Fruit fly (Drosophila melanogaster) whole organism, embryonic: ENCODE measurements around the gene Sfxn2.

Source experiments
- Atf3 ChIP-seq: fragments of 200-800 bp; sonication (Bioruptor generic); optimal IDR thresholded peaks from 3 replicates; lab custom pipeline; 2016; ENCODE audit warnings: missing biosample characterization, missing genetic modification characterization
- CG10267 ChIP-seq: fragments of 200-800 bp; sonication (Bioruptor generic); optimal IDR thresholded peaks from 2 replicates; lab custom pipeline; 2018; ENCODE audit warnings: missing biosample characterization, mild to moderate bottlenecking, missing genetic modification characterization, moderate library complexity
- CG11247 ChIP-seq: fragments of 200-800 bp; sonication (Bioruptor generic); IDR thresholded peaks from 2 replicates; pipeline ENCODE4 v1.3.6; 2022; ENCODE audit warnings: missing biosample characterization, missing genetic modification characterization
- CG11560 ChIP-seq: fragments of 200-800 bp; sonication (Bioruptor generic); IDR thresholded peaks from 3 replicates; pipeline ENCODE4 v1.3.6; 2022; ENCODE audit warnings: missing biosample characterization, missing genetic modification characterization
- CG12769 ChIP-seq: fragments of 200-800 bp; sonication (Bioruptor generic); optimal IDR thresholded peaks from 2 replicates; lab custom pipeline; 2019; ENCODE audit warnings: missing biosample characterization, mild to moderate bottlenecking, missing genetic modification characterization, moderate library complexity
- CG12942 ChIP-seq: fragments of 200-800 bp; sonication (Bioruptor generic); optimal IDR thresholded peaks from 3 replicates; lab custom pipeline; 2016; ENCODE audit warnings: missing biosample characterization, missing genetic modification characterization
- CG13424 ChIP-seq: fragments of 200-800 bp; sonication (Bioruptor generic); optimal IDR thresholded peaks from 2 replicates; lab custom pipeline; 2019; ENCODE audit warnings: missing biosample characterization, mild to moderate bottlenecking, missing genetic modification characterization, moderate library complexity
- CG13624 ChIP-seq: fragments of 200-800 bp; sonication (Bioruptor generic); optimal IDR thresholded peaks from 2 replicates; lab custom pipeline; 2016; ENCODE audit warnings: missing biosample characterization, missing genetic modification characterization
- CG17359 ChIP-seq: fragments of 200-800 bp; sonication (Bioruptor generic); optimal IDR thresholded peaks from 3 replicates; lab custom pipeline; 2018; ENCODE audit warnings: missing biosample characterization, mild to moderate bottlenecking, missing genetic modification characterization, moderate library complexity
- CG17912 ChIP-seq: fragments of 200-800 bp; sonication (Bioruptor generic); optimal IDR thresholded peaks from 2 replicates; lab custom pipeline; 2018; ENCODE audit warnings: missing biosample characterization, mild to moderate bottlenecking, missing genetic modification characterization
- CG18011 ChIP-seq: fragments of 200-800 bp; sonication (Bioruptor generic); optimal IDR thresholded peaks from 2 replicates; lab custom pipeline; 2017; ENCODE audit warnings: missing biosample characterization, missing genetic modification characterization, mild to moderate bottlenecking, moderate library complexity, missing genotype
- CG18476 ChIP-seq: fragments of 200-800 bp; sonication (Bioruptor generic); optimal IDR thresholded peaks from 2 replicates; lab custom pipeline; 2016; ENCODE audit warnings: missing biosample characterization, mild to moderate bottlenecking, missing genetic modification characterization
- CG2678 ChIP-seq: fragments of 200-800 bp; sonication (Bioruptor generic); optimal IDR thresholded peaks from 3 replicates; lab custom pipeline; 2019; ENCODE audit warnings: missing biosample characterization, mild to moderate bottlenecking, missing genetic modification characterization, moderate library complexity
- CG2712 ChIP-seq: fragments of 200-800 bp; optimal IDR thresholded peaks from 3 replicates; lab custom pipeline; 2019; ENCODE audit warnings: missing biosample characterization, mild to moderate bottlenecking, missing genetic modification characterization, moderate library complexity
- CG30403 ChIP-seq: fragments of 200-800 bp; sonication (Bioruptor generic); optimal IDR thresholded peaks from 3 replicates; lab custom pipeline; 2016; ENCODE audit warnings: missing biosample characterization, missing genetic modification characterization
- CG32772 ChIP-seq: fragments of 200-800 bp; sonication (Bioruptor generic); IDR thresholded peaks from 2 replicates; pipeline ENCODE4 v1.3.6; 2022; ENCODE audit warnings: missing biosample characterization, missing genetic modification characterization
- CG34224 ChIP-seq: fragments of 200-800 bp; sonication (Bioruptor generic); IDR thresholded peaks from 3 replicates; pipeline ENCODE4 v1.3.6; 2022; ENCODE audit warnings: missing biosample characterization, missing genetic modification characterization; ENCODE audit not compliant: partially characterized antibody
- CG34422 ChIP-seq: fragments of 200-800 bp; sonication (Bioruptor generic); IDR thresholded peaks from 3 replicates; pipeline ENCODE4 v1.3.6; 2022; ENCODE audit warnings: missing biosample characterization, missing genetic modification characterization
- CG3838 ChIP-seq: fragments of 200-800 bp; sonication (Bioruptor generic); optimal IDR thresholded peaks from 3 replicates; lab custom pipeline; 2016; ENCODE audit warnings: missing biosample characterization, missing genetic modification characterization
- CG4424 ChIP-seq: fragments of 200-800 bp; sonication (Bioruptor generic); optimal IDR thresholded peaks from 3 replicates; lab custom pipeline; 2016; ENCODE audit warnings: missing biosample characterization, missing genetic modification characterization
- CG5245 ChIP-seq: fragments of 200-800 bp; sonication (Bioruptor generic); optimal IDR thresholded peaks from 3 replicates; lab custom pipeline; 2016; ENCODE audit warnings: missing biosample characterization, missing genetic modification characterization
- CG6765 ChIP-seq: fragments of 200-800 bp; sonication (Bioruptor generic); optimal IDR thresholded peaks from 3 replicates; lab custom pipeline; 2017; ENCODE audit warnings: missing biosample characterization, mild to moderate bottlenecking, missing genetic modification characterization
- CG7372 ChIP-seq: fragments of 200-800 bp; sonication (Bioruptor generic); IDR thresholded peaks from 2 replicates; pipeline ENCODE4 v1.3.6; 2022; ENCODE audit warnings: missing biosample characterization, missing genetic modification characterization
- CG7786 ChIP-seq: fragments of 200-800 bp; sonication (Bioruptor generic); optimal IDR thresholded peaks from 2 replicates; lab custom pipeline; 2016; ENCODE audit warnings: missing biosample characterization, missing genetic modification characterization
- CG8388 ChIP-seq: fragments of 200-800 bp; sonication (Bioruptor generic); optimal IDR thresholded peaks from 2 replicates; lab custom pipeline; 2019; ENCODE audit warnings: missing biosample characterization, mild to moderate bottlenecking, missing genetic modification characterization, moderate library complexity
- CG8478 ChIP-seq: fragments of >200 bp; optimal IDR thresholded peaks from 2 replicates; lab custom pipeline; 2018
- CG9797 ChIP-seq: fragments of 200-800 bp; sonication (Bioruptor generic); optimal IDR thresholded peaks from 3 replicates; lab custom pipeline; 2018; ENCODE audit warnings: missing biosample characterization, mild to moderate bottlenecking, missing genetic modification characterization
- CG9817 ChIP-seq: fragments of 200-800 bp; sonication (Bioruptor generic); optimal IDR thresholded peaks from 2 replicates; lab custom pipeline; 2018; ENCODE audit warnings: missing biosample characterization, mild to moderate bottlenecking, missing genetic modification characterization, moderate library complexity
- CG9932 ChIP-seq: fragments of 200-800 bp; sonication (Bioruptor generic); IDR thresholded peaks from 2 replicates; pipeline ENCODE4 v1.3.6; 2022; ENCODE audit warnings: missing biosample characterization, missing genetic modification characterization
- D ChIP-seq, 2 experiments: fragments of 200-800 bp in 1 of 2; fragments of >200 bp in 1 of 2; sonication (Bioruptor generic) in 1 of 2; optimal IDR thresholded peaks; 2 replicates in 1 of 2; 3 replicates in 1 of 2; lab custom pipeline; 2017; ENCODE audit warnings: mild to moderate bottlenecking in 1 of 2, missing biosample characterization in 1 of 2, missing genetic modification characterization in 1 of 2, missing genetic modification reagents in 1 of 2
- Dip3 ChIP-seq: fragments of 200-800 bp; sonication (Bioruptor generic); optimal IDR thresholded peaks from 3 replicates; lab custom pipeline; 2016; ENCODE audit warnings: missing biosample characterization, missing genetic modification characterization
- Side ChIP-seq: fragments of 200-800 bp; sonication (Bioruptor generic); optimal IDR thresholded peaks from 2 replicates; lab custom pipeline; 2016; ENCODE audit warnings: missing biosample characterization, missing genetic modification characterization
- Sry-β ChIP-seq: fragments of 200-800 bp; sonication (Bioruptor generic); optimal IDR thresholded peaks from 2 replicates; lab custom pipeline; 2018; ENCODE audit warnings: missing biosample characterization, mild to moderate bottlenecking, missing genetic modification characterization, moderate library complexity
- abd-A ChIP-seq: fragments of 200-800 bp; sonication (Bioruptor generic); optimal IDR thresholded peaks from 3 replicates; lab custom pipeline; 2019; ENCODE audit warnings: missing biosample characterization, mild to moderate bottlenecking, missing genetic modification characterization, moderate library complexity
- ase ChIP-seq: fragments of 200-800 bp; sonication (Bioruptor generic); IDR thresholded peaks from 3 replicates; pipeline ENCODE4 v1.3.6; 2022; ENCODE audit warnings: missing biosample characterization, missing genetic modification characterization
- croc ChIP-seq: fragments of 200-800 bp; sonication (Bioruptor generic); conservative IDR thresholded peaks from 3 replicates; pipeline ENCODE4 v1.3.6; 2022; ENCODE audit warnings: missing biosample characterization, missing genetic modification characterization
- dm ChIP-seq: fragments of 200-800 bp; sonication (Bioruptor generic); optimal IDR thresholded peaks from 3 replicates; lab custom pipeline; 2016; ENCODE audit warnings: missing biosample characterization, missing genetic modification characterization
- dysf ChIP-seq: fragments of 200-800 bp; sonication (Bioruptor generic); IDR thresholded peaks from 3 replicates; pipeline ENCODE4 v1.3.6; 2022; ENCODE audit warnings: missing biosample characterization, missing genetic modification characterization
- esg ChIP-seq: fragments of 200-800 bp; sonication (Bioruptor generic); conservative IDR thresholded peaks from 2 replicates; pipeline ENCODE4 v1.3.6; 2022; ENCODE audit warnings: missing biosample characterization, missing genetic modification characterization
- ewg ChIP-seq: fragments of 200-800 bp; sonication (Bioruptor generic); optimal IDR thresholded peaks from 3 replicates; lab custom pipeline; 2017; ENCODE audit warnings: mild to moderate bottlenecking, missing biosample characterization, missing genetic modification reagents, missing genetic modification characterization
- ftz-f1 ChIP-seq: fragments of 200-800 bp; sonication (Bioruptor generic); optimal IDR thresholded peaks from 2 replicates; lab custom pipeline; 2016; ENCODE audit warnings: missing biosample characterization, missing genetic modification characterization
- gsb-n ChIP-seq: fragments of 200-800 bp; sonication (Bioruptor generic); optimal IDR thresholded peaks from 3 replicates; lab custom pipeline; 2018; ENCODE audit warnings: missing biosample characterization, mild to moderate bottlenecking, missing genetic modification characterization
- lola ChIP-seq, 3 experiments: fragments of >200 bp in 2 of 3; fragments of 200-800 bp in 1 of 3; sonication (Bioruptor generic) in 1 of 3; optimal IDR thresholded peaks; 2 replicates each; lab custom pipeline; 2017 to 2019; ENCODE audit warnings: missing biosample characterization in 3 of 3, missing genetic modification characterization in 3 of 3, mild to moderate bottlenecking in 1 of 3, moderate library complexity in 1 of 3
- oc ChIP-seq: fragments of 200-800 bp; sonication (Bioruptor generic); optimal IDR thresholded peaks from 2 replicates; lab custom pipeline; 2018; ENCODE audit warnings: missing biosample characterization, mild to moderate bottlenecking, missing genetic modification characterization, moderate library complexity
- pho ChIP-seq: fragments of 200-800 bp; sonication (Bioruptor generic); optimal IDR thresholded peaks from 2 replicates; lab custom pipeline; 2016; ENCODE audit warnings: missing biosample characterization, missing genetic modification characterization
- pnt ChIP-seq: fragments of 200-800 bp; sonication (Bioruptor generic); optimal IDR thresholded peaks from 3 replicates; lab custom pipeline; 2016; ENCODE audit warnings: missing biosample characterization, missing genetic modification characterization
- prd ChIP-seq, 3 experiments: fragments of >200 bp in 2 of 3; fragments of 200-800 bp in 1 of 3; sonication (Bioruptor generic) in 1 of 3; optimal IDR thresholded peaks in 2 of 3; IDR thresholded peaks in 1 of 3; 2 replicates in 2 of 3; 3 replicates in 1 of 3; pipeline versions ENCODE4 v1.3.6 to Lab custom; 2017 to 2022; ENCODE audit warnings: missing biosample characterization in 1 of 3, missing genetic modification characterization in 1 of 3
- sens ChIP-seq: fragments of 200-800 bp; sonication (Bioruptor generic); peaks from one replicate; lab custom pipeline; 2016; ENCODE audit warnings: missing biosample characterization, missing genetic modification characterization
- zfh2 ChIP-seq: fragments of 200-800 bp; sonication (Bioruptor generic); optimal IDR thresholded peaks from 2 replicates; lab custom pipeline; 2016; ENCODE audit warnings: missing biosample characterization, missing genetic modification characterization

Gene Sfxn2

DNA sequence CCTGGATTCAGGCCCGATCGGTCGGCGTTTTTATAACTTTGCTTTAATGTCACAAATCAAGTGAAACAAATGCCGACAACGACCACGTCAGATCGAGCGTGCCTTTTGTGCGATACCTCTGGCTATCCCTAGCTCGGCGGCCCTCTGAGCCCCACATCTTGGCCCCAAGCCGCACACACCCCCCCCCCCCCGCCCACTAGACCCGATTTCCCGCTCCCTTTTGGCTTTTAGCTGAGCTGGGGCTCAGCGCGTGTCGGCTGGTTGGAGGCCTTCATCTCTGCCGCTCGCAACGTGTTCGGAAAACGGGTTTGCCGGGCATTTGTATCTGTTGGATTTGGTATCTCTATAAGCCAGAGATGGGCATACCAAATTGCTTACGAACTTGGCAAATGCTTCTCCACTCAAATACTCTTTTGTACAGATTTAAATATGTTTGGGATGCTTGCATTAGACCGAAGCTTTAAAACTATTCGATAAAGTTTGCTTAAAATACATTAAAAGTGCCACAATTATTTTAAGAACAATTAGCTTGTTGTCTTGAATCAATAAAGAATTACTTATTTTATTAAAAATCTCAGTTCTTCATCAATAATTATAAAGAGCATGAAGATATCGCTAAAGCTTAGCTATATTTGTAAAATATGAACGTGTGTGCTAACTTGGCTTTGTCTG, 46.7 kb upstream of the Sfxn2 start (continued):
- TF ChIP-seq CG3838: no peak
- TF ChIP-seq CG34422: no peak
- TF ChIP-seq CG6765: peak; percentile 33
- TF ChIP-seq CG8388 (GFP tag; lab: Kevin White, UChicago): no peak
- TF ChIP-seq CG11560 (tag; lab: Robert Waterston, UW): no peak
- no peak for TF ChIP-seq CG12942
- peak; percentile 22 for TF ChIP-seq CG10267 (tag; lab: Kevin White, UChicago)
- no peak for TF ChIP-seq Dip3 (GFP tag; lab: Kevin White, UChicago)
- TF ChIP-seq CG18476 (GFP tag; lab: Kevin White, UChicago): peak; percentile 20
- TF ChIP-seq CG5245 (GFP tag; lab: Kevin White, UChicago): no peak
- TF ChIP-seq CG18011 (GFP tag; lab: Kevin White, UChicago): no peak
- no peak for TF ChIP-seq D (optimal IDR thresholded peaks at IDR 0.05; lab: Kevin White, UChicago)
- TF ChIP-seq D (GFP tag; optimal IDR thresholded peaks at IDR 0.05; lab: Kevin White, UChicago): no peak
- TF ChIP-seq Atf3 (GFP tag; lab: Kevin White, UChicago): no peak
- TF ChIP-seq dysf (GFP tag; lab: Robert Waterston, UW): peak; percentile 67; the same call in 2 of the 3 replicates
- TF ChIP-seq croc (GFP tag; lab: Robert Waterston, UW): no peak
- peak; percentile 7 for TF ChIP-seq CG2712 (tag; lab: Kevin White, UChicago)
- TF ChIP-seq ftz-f1 (GFP tag; lab: Kevin White, UChicago): no peak
- peak; percentile 28 for TF ChIP-seq CG17359 (tag; lab: Kevin White, UChicago)
- no peak for TF ChIP-seq CG9797 (GFP tag; lab: Kevin White, UChicago)
- no peak for TF ChIP-seq CG11247
- peak; percentile 58 for TF ChIP-seq CG9932 (GFP tag; lab: Robert Waterston, UW)
- TF ChIP-seq pnt (GFP tag; lab: Kevin White, UChicago): no peak
- peak; percentile 28 for TF ChIP-seq CG9817 (tag; lab: Kevin White, UChicago)
- peak; percentile 93 for TF ChIP-seq CG12769
- peak; percentile 28; the same call in 1 of the 2 replicates for TF ChIP-seq CG7372 (GFP tag; lab: Robert Waterston, UW)
- TF ChIP-seq CG17912 (GFP tag; lab: Kevin White, UChicago): no peak
- TF ChIP-seq CG7786 (GFP tag; lab: Kevin White, UChicago): peak; percentile 12
- no peak for TF ChIP-seq ewg (GFP tag; lab: Kevin White, UChicago)
- TF ChIP-seq pho (GFP tag; lab: Kevin White, UChicago): no peak
- TF ChIP-seq oc (tag; lab: Kevin White, UChicago): peak; percentile 90
- TF ChIP-seq CG30403 (GFP tag; lab: Kevin White, UChicago): peak; percentile 24
- peak; percentile 26; the same call in 1 of the 2 replicates for TF ChIP-seq esg
- no peak for TF ChIP-seq CG8478 (lab: Kevin White, UChicago)
- TF ChIP-seq CG13424 (tag; lab: Kevin White, UChicago): peak; percentile 55
- no peak for TF ChIP-seq Side (GFP tag; lab: Kevin White, UChicago)
- TF ChIP-seq lola (GFP tag; optimal IDR thresholded peaks at IDR 0.05; lab: Kevin White, UChicago): no peak
- peak; percentile 9 for TF ChIP-seq CG13624 (GFP tag; lab: Kevin White, UChicago)
- no peak for TF ChIP-seq zfh2 (GFP tag; lab: Kevin White, UChicago)
- peak; percentile 65 for TF ChIP-seq CG2678 (tag; lab: Kevin White, UChicago)
- TF ChIP-seq dm (GFP tag; lab: Kevin White, UChicago): no peak
- TF ChIP-seq CG32772 (GFP tag; lab: Robert Waterston, UW): no peak
- TF ChIP-seq Sry-β (GFP tag; lab: Kevin White, UChicago): no peak
- TF ChIP-seq ase (GFP tag; lab: Robert Waterston, UW): no peak
- no peak for TF ChIP-seq prd (optimal IDR thresholded peaks at IDR 0.05; lab: Kevin White, UChicago)
- peak; percentile 36; the same call in 1 of the 3 replicates for TF ChIP-seq prd (GFP tag; IDR thresholded peaks at IDR 0.05; lab: Robert Waterston, UW)
- TF ChIP-seq sens (GFP tag; lab: Kevin White, UChicago): peak; percentile 81
- TF ChIP-seq CG34224: no peak
- peak; percentile 26 for TF ChIP-seq gsb-n
- no peak for TF ChIP-seq CG4424 (GFP tag; lab: Kevin White, UChicago)
- TF ChIP-seq abd-A (tag; lab: Kevin White, UChicago): peak; percentile 11
